Fruit fly (Drosophila melanogaster) whole organism, prepupa: ENCODE data around the gene CG32267.

ENCODE experiments used
- CG8319 ChIP-seq: fragments of 200-800 bp; sonication (Bioruptor generic); optimal IDR thresholded peaks from 3 replicates; lab custom pipeline; 2016; ENCODE audit warnings: missing biosample characterization, missing genetic modification characterization
- Sox102F ChIP-seq: fragments of 200-800 bp; sonication (Bioruptor generic); optimal IDR thresholded peaks from 2 replicates; lab custom pipeline; 2016; ENCODE audit warnings: missing biosample characterization, mild to moderate bottlenecking, missing genetic modification characterization
- topi ChIP-seq: fragments of 200-800 bp; sonication (Bioruptor generic); optimal IDR thresholded peaks from 3 replicates; lab custom pipeline; 2016; ENCODE audit warnings: missing biosample characterization, missing genetic modification characterization

DNA sequence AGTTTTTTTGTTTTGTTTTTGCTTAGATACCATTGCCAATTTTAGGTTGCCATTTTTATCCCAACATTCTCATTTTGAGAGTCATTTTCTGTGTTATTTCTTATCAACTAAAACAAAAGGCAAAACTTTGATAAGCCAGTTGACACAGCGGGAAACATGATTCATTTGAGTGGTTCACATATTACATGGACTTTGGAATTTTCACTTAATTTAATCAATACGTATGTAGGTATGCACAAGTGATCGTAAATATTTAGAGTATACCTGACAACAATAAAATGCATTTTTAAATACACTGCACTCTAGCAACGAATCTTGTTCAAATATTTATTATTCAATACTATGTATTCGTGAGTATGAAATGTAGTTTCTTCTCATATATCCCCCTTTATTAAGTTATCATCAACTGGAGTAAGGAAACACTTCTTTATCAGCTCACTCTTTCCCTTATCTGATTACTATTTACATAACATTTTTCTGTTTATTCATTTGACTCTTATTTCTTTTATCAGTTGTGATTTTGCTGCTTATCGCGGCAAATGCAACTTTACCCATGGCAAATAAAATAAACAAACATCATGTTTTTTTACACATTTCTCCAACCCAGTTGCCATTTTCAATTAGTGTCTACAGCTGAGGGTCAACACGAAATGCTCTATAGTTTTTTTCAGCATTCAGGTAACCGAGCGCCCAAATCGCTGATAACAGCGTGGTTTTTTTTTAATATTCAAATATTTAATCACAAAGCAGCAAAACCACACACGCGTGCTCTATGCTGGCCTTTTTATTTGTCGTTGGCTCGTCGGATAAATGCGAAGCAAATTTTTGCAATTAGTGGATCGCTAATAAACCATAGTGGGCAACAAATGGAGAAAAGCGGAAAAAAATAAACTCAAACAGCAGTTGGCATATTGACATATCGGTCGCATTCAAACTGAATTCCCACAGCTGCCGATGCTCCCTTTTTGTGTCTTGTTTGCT lies 46.9 kb upstream of the CG32267 start:
- TF ChIP-seq topi (GFP tag; lab: Kevin White, UChicago): peak; percentile 8
- peak; percentile 1 for TF ChIP-seq Sox102F (GFP tag; lab: Kevin White, UChicago)
- TF ChIP-seq CG8319 (GFP tag; lab: Kevin White, UChicago): no peak
